Fruit fly (Drosophila melanogaster): ENCODE data around the gene Pitslre.

Gene Pitslre

dm6 chr3L:20800208-20800607 lies 28.9 kb downstream of the Pitslre start, which contains the start of gene Spc105R (continued):
- no peak for TF ChIP-seq CG3838 (GFP tag; optimal IDR thresholded peaks at IDR 0.05)
- no peak for TF ChIP-seq zfh2 (GFP tag; optimal IDR thresholded peaks at IDR 0.05)
- no peak for TF ChIP-seq Trl (optimal IDR thresholded peaks at IDR 0.05)
- no peak for TF ChIP-seq Trl (GFP tag; optimal IDR thresholded peaks at IDR 0.05)
- no peak for TF ChIP-seq z (GFP tag; IDR thresholded peaks at IDR 0.05)
- TF ChIP-seq Bteb2 (GFP tag; optimal IDR thresholded peaks at IDR 0.05): no peak
- TF ChIP-seq CG13775 (GFP tag; optimal IDR thresholded peaks at IDR 0.05): no peak
- no peak for TF ChIP-seq gcm2 (GFP tag; optimal IDR thresholded peaks at IDR 0.05)
- no peak for TF ChIP-seq lola (GFP tag; optimal IDR thresholded peaks at IDR 0.05)
- TF ChIP-seq CG14710 (tag; optimal IDR thresholded peaks at IDR 0.05): peak; percentile 52
- no peak for TF ChIP-seq emc (GFP tag; optimal IDR thresholded peaks at IDR 0.05)
- no peak for TF ChIP-seq cg (GFP tag; optimal IDR thresholded peaks at IDR 0.05)
- peak; percentile 23; the same call in 1 of the 2 replicates for TF ChIP-seq Bgb (GFP tag; IDR thresholded peaks at IDR 0.05; ENCODE audit: partially characterized antibody)
- no peak for TF ChIP-seq CG18619 (GFP tag; optimal IDR thresholded peaks at IDR 0.05)
- TF ChIP-seq Deaf1 (tag; optimal IDR thresholded peaks at IDR 0.05): no peak
- 0 out of 2 replicates have a peak, but pooled peaks have one; percentile 25 for TF ChIP-seq CG3847 (GFP tag; IDR thresholded peaks at IDR 0.05)
- TF ChIP-seq CG30020 (tag; optimal IDR thresholded peaks at IDR 0.05): no peak
- no peak for TF ChIP-seq ssp (GFP tag; IDR thresholded peaks at IDR 0.05)
- TF ChIP-seq CG12155 (GFP tag; optimal IDR thresholded peaks at IDR 0.05): no peak
- no peak for TF ChIP-seq da (GFP tag; optimal IDR thresholded peaks at IDR 0.05)
- TF ChIP-seq fu2 (GFP tag; optimal IDR thresholded peaks at IDR 0.05): no peak
- TF ChIP-seq gce (GFP tag; IDR thresholded peaks at IDR 0.05): no peak
- no peak for TF ChIP-seq gsb (GFP tag; IDR thresholded peaks at IDR 0.05)
- TF ChIP-seq CG12236 (GFP tag; optimal IDR thresholded peaks at IDR 0.05): no peak
- no peak for TF ChIP-seq Vsx1 (GFP tag; optimal IDR thresholded peaks at IDR 0.05)
- peak; percentile 55 for TF ChIP-seq BEAF-32 (GFP tag; optimal IDR thresholded peaks at IDR 0.05)
- TF ChIP-seq gro (GFP tag; optimal IDR thresholded peaks at IDR 0.05): no peak
- TF ChIP-seq CG11093 (GFP tag; IDR thresholded peaks at IDR 0.05): no peak
- TF ChIP-seq vnd (GFP tag; IDR thresholded peaks at IDR 0.05; ENCODE audit: partially characterized antibody): peak; percentile 35; the same call in 1 of the 3 replicates
- no peak for TF ChIP-seq CG6689 (GFP tag; IDR thresholded peaks at IDR 0.05)
- TF ChIP-seq CG12299 (tag; optimal IDR thresholded peaks at IDR 0.05): no peak
- TF ChIP-seq sim (GFP tag; IDR thresholded peaks at IDR 0.05): no peak
- TF ChIP-seq disco-r (GFP tag; optimal IDR thresholded peaks at IDR 0.05): no peak
- TF ChIP-seq hbn (GFP tag; IDR thresholded peaks at IDR 0.05; ENCODE audit: partially characterized antibody): no peak
- TF ChIP-seq CG18599 (GFP tag; optimal IDR thresholded peaks at IDR 0.05): no peak
- TF ChIP-seq chn (GFP tag; optimal IDR thresholded peaks at IDR 0.05): no peak
- TF ChIP-seq CG32532 (GFP tag; IDR thresholded peaks at IDR 0.05): no peak
- TF ChIP-seq CG4854 (GFP tag; optimal IDR thresholded peaks at IDR 0.05): no peak
- TF ChIP-seq CG6272 (GFP tag; IDR thresholded peaks at IDR 0.05): no peak
- TF ChIP-seq CG10959 (GFP tag; IDR thresholded peaks at IDR 0.05): no peak
- no peak for TF ChIP-seq usp (GFP tag; optimal IDR thresholded peaks at IDR 0.05)
- TF ChIP-seq psq (GFP tag; optimal IDR thresholded peaks at IDR 0.05): no peak
- no peak for TF ChIP-seq prd (optimal IDR thresholded peaks at IDR 0.05)
- TF ChIP-seq prd (GFP tag; IDR thresholded peaks at IDR 0.05): no peak
- TF ChIP-seq sd (tag; optimal IDR thresholded peaks at IDR 0.05): no peak
- no peak for TF ChIP-seq CG1024 (GFP tag; IDR thresholded peaks at IDR 0.05)
- no peak for TF ChIP-seq sob (GFP tag; IDR thresholded peaks at IDR 0.05)
- TF ChIP-seq Med (GFP tag): no peak
- no peak for TF ChIP-seq CG3163 (GFP tag; optimal IDR thresholded peaks at IDR 0.05)
- TF ChIP-seq CG9876 (GFP tag; optimal IDR thresholded peaks at IDR 0.05): no peak
- no peak for TF ChIP-seq yki (optimal IDR thresholded peaks at IDR 0.05)
- no peak for TF ChIP-seq CG1529 (GFP tag; optimal IDR thresholded peaks at IDR 0.05)
- TF ChIP-seq pita (GFP tag; optimal IDR thresholded peaks at IDR 0.05): no peak
- no peak for TF ChIP-seq Hmx (GFP tag; optimal IDR thresholded peaks at IDR 0.05)

Measured in whole organism, embryonic.